Fruit fly (Drosophila melanogaster) whole organism, embryonic: ENCODE results near the gene ph-p.

ENCODE experiments used
- ATbp ChIP-seq: fragments of 200-800 bp; sonication (Bioruptor generic); optimal IDR thresholded peaks from 2 replicates; lab custom pipeline; 2017; ENCODE audit warnings: missing biosample characterization, mild to moderate bottlenecking, missing genetic modification characterization, missing genetic modification reagents
- B-H1 ChIP-seq: fragments of 200-800 bp; sonication (Bioruptor generic); IDR thresholded peaks from 3 replicates; pipeline ENCODE4 v1.3.6; 2022; ENCODE audit warnings: missing biosample characterization, missing genetic modification characterization
- CG10209 ChIP-seq: fragments of 200-800 bp; sonication (Bioruptor generic); optimal IDR thresholded peaks from 3 replicates; lab custom pipeline; 2017; ENCODE audit warnings: missing biosample characterization, mild to moderate bottlenecking, missing genetic modification characterization, missing genetic modification reagents
- CG11456 ChIP-seq: fragments of 200-800 bp; sonication (Bioruptor generic); IDR thresholded peaks from 3 replicates; pipeline ENCODE4 v1.3.6; 2022; ENCODE audit warnings: missing biosample characterization, missing genetic modification characterization
- CG12219 ChIP-seq: fragments of 200-800 bp; sonication (Bioruptor generic); optimal IDR thresholded peaks from 3 replicates; lab custom pipeline; 2018; ENCODE audit warnings: missing biosample characterization, mild to moderate bottlenecking, missing genetic modification characterization
- CG15011 ChIP-seq: fragments of 200-800 bp; sonication (Bioruptor generic); optimal IDR thresholded peaks from 3 replicates; lab custom pipeline; 2018; ENCODE audit warnings: missing biosample characterization, mild to moderate bottlenecking, missing genetic modification characterization
- CG15269 ChIP-seq: fragments of 200-800 bp; sonication (Bioruptor generic); optimal IDR thresholded peaks from 2 replicates; lab custom pipeline; 2018; ENCODE audit warnings: missing biosample characterization, mild to moderate bottlenecking, missing genetic modification characterization, moderate library complexity
- CG16815 ChIP-seq: fragments of 200-800 bp; sonication (Bioruptor generic); optimal IDR thresholded peaks from 3 replicates; lab custom pipeline; 2017; ENCODE audit warnings: missing biosample characterization, mild to moderate bottlenecking, missing genetic modification characterization
- CG17361 ChIP-seq: fragments of 200-800 bp; sonication (Bioruptor generic); IDR thresholded peaks from 3 replicates; pipeline ENCODE4 v1.3.6; 2022; ENCODE audit warnings: missing biosample characterization, missing genetic modification characterization
- CG18599 ChIP-seq: fragments of 200-800 bp; sonication (Bioruptor generic); optimal IDR thresholded peaks from 3 replicates; lab custom pipeline; 2017; ENCODE audit warnings: missing biosample characterization, missing genetic modification characterization, mild to moderate bottlenecking, moderate library complexity, missing genetic modification reagents
- CG2889 ChIP-seq: fragments of 200-800 bp; sonication (Bioruptor generic); IDR thresholded peaks from 3 replicates; pipeline ENCODE4 v1.3.6; 2022; ENCODE audit warnings: missing biosample characterization, missing genetic modification characterization
- CG3838 ChIP-seq: fragments of 200-800 bp; sonication (Bioruptor generic); optimal IDR thresholded peaks from 3 replicates; lab custom pipeline; 2016; ENCODE audit warnings: missing biosample characterization, missing genetic modification characterization
- CG4282 ChIP-seq: fragments of 200-800 bp; sonication (Bioruptor generic); optimal IDR thresholded peaks from 2 replicates; lab custom pipeline; 2016; ENCODE audit warnings: missing biosample characterization, missing genetic modification characterization
- CG4404 ChIP-seq: fragments of 200-800 bp; sonication (Bioruptor generic); IDR thresholded peaks from 2 replicates; pipeline ENCODE4 v1.3.6; 2022; ENCODE audit warnings: missing biosample characterization, missing genetic modification characterization
- CG4424 ChIP-seq: fragments of 200-800 bp; sonication (Bioruptor generic); optimal IDR thresholded peaks from 3 replicates; lab custom pipeline; 2016; ENCODE audit warnings: missing biosample characterization, missing genetic modification characterization
- CG4707 ChIP-seq: fragments of 200-800 bp; sonication (Bioruptor generic); optimal IDR thresholded peaks from 2 replicates; lab custom pipeline; 2018; ENCODE audit warnings: missing biosample characterization, mild to moderate bottlenecking, missing genetic modification characterization, moderate library complexity
- CG6654 ChIP-seq: fragments of 200-800 bp; sonication (Bioruptor generic); optimal IDR thresholded peaks from 2 replicates; lab custom pipeline; 2017; ENCODE audit warnings: missing biosample characterization, mild to moderate bottlenecking, missing genetic modification characterization
- CG7357 ChIP-seq: fragments of 200-800 bp; sonication (Bioruptor generic); IDR thresholded peaks from 3 replicates; pipeline ENCODE4 v1.3.6; 2022; ENCODE audit warnings: missing biosample characterization, missing genetic modification characterization
- CG7745 ChIP-seq: fragments of 200-800 bp; sonication (Bioruptor generic); optimal IDR thresholded peaks from 2 replicates; lab custom pipeline; 2018; ENCODE audit warnings: missing biosample characterization, mild to moderate bottlenecking, missing genetic modification characterization, moderate library complexity
- CG9609 ChIP-seq: fragments of 200-800 bp; sonication (Bioruptor generic); optimal IDR thresholded peaks from 3 replicates; lab custom pipeline; 2016; ENCODE audit warnings: missing biosample characterization, missing genetic modification characterization
- CG9932 ChIP-seq: fragments of 200-800 bp; sonication (Bioruptor generic); IDR thresholded peaks from 2 replicates; pipeline ENCODE4 v1.3.6; 2022; ENCODE audit warnings: missing biosample characterization, missing genetic modification characterization
- CrebB ChIP-seq: fragments of 200-800 bp; sonication (Bioruptor generic); optimal IDR thresholded peaks from 3 replicates; lab custom pipeline; 2018; ENCODE audit warnings: missing biosample characterization, mild to moderate bottlenecking, missing genetic modification characterization
- D ChIP-seq, 2 experiments: fragments of 200-800 bp in 1 of 2; fragments of >200 bp in 1 of 2; sonication (Bioruptor generic) in 1 of 2; optimal IDR thresholded peaks; 2 replicates in 1 of 2; 3 replicates in 1 of 2; lab custom pipeline; 2017; ENCODE audit warnings: mild to moderate bottlenecking in 1 of 2, missing biosample characterization in 1 of 2, missing genetic modification characterization in 1 of 2, missing genetic modification reagents in 1 of 2
- Dbx ChIP-seq: fragments of 200-800 bp; sonication (Bioruptor generic); IDR thresholded peaks from 3 replicates; pipeline ENCODE4 v1.3.6; 2022; ENCODE audit warnings: missing biosample characterization, missing genetic modification characterization
- GATAe ChIP-seq: fragments of 200-800 bp; sonication (Bioruptor generic); conservative IDR thresholded peaks from 2 replicates; pipeline ENCODE4 v1.3.6; 2022; ENCODE audit warnings: missing biosample characterization, missing genetic modification characterization
- Mad ChIP-seq: fragments of 200-800 bp; sonication (Bioruptor generic); optimal IDR thresholded peaks from 2 replicates; lab custom pipeline; 2016; ENCODE audit warnings: missing biosample characterization, missing genetic modification characterization
- NC2α ChIP-seq: fragments of 200-800 bp; sonication (Bioruptor generic); optimal IDR thresholded peaks from 2 replicates; lab custom pipeline; 2016; ENCODE audit warnings: missing biosample characterization, missing genetic modification characterization
- Nf-YB ChIP-seq: fragments of 200-800 bp; sonication (Bioruptor generic); optimal IDR thresholded peaks from 3 replicates; lab custom pipeline; 2019; ENCODE audit warnings: missing biosample characterization, mild to moderate bottlenecking, missing genetic modification characterization, moderate library complexity
- Taf1 ChIP-seq: fragments of 200-800 bp; sonication (Bioruptor generic); IDR thresholded peaks from 2 replicates; pipeline ENCODE4 v1.3.6; 2022; ENCODE audit warnings: missing biosample characterization, missing genetic modification characterization
- al ChIP-seq: fragments of 200-800 bp; sonication (Bioruptor generic); IDR thresholded peaks from 2 replicates; pipeline ENCODE4 v1.3.6; 2022; ENCODE audit warnings: missing biosample characterization, missing genetic modification characterization
- cwo ChIP-seq: fragments of 200-800 bp; sonication (Bioruptor generic); optimal IDR thresholded peaks from 3 replicates; lab custom pipeline; 2017; ENCODE audit warnings: missing biosample characterization, missing genetic modification characterization, mild to moderate bottlenecking, moderate library complexity, missing genetic modification reagents
- da ChIP-seq: fragments of 200-800 bp; sonication (Bioruptor generic); optimal IDR thresholded peaks from 2 replicates; lab custom pipeline; 2016; ENCODE audit warnings: missing biosample characterization, missing genetic modification characterization
- dmrt11E ChIP-seq: fragments of 200-800 bp; sonication (Bioruptor generic); optimal IDR thresholded peaks from 3 replicates; lab custom pipeline; 2018; ENCODE audit warnings: missing biosample characterization, mild to moderate bottlenecking, missing genetic modification characterization, moderate library complexity
- ems ChIP-seq: fragments of 200-800 bp; sonication (Bioruptor generic); optimal IDR thresholded peaks from 3 replicates; lab custom pipeline; 2016; ENCODE audit warnings: missing biosample characterization, missing genetic modification characterization
- gce ChIP-seq: fragments of 200-800 bp; sonication (Bioruptor generic); IDR thresholded peaks from 3 replicates; pipeline ENCODE4 v1.3.6; 2022; ENCODE audit warnings: missing biosample characterization, missing genetic modification characterization
- hkb ChIP-seq, 2 experiments: fragments of 200-800 bp in 1 of 2; fragments of >200 bp in 1 of 2; sonication (Bioruptor generic) in 1 of 2; IDR thresholded peaks in 1 of 2; optimal IDR thresholded peaks in 1 of 2; 2 replicates each; pipeline versions ENCODE4 v1.3.6 to Lab custom; 2017 to 2022; ENCODE audit warnings: missing biosample characterization in 1 of 2, missing genetic modification characterization in 1 of 2
- jumu ChIP-seq: fragments of 200-800 bp; sonication (Bioruptor generic); optimal IDR thresholded peaks from 3 replicates; lab custom pipeline; 2016; ENCODE audit warnings: missing biosample characterization, missing genetic modification characterization
- nom ChIP-seq: fragments of 200-800 bp; sonication (Bioruptor generic); optimal IDR thresholded peaks from 2 replicates; lab custom pipeline; 2017; ENCODE audit warnings: missing biosample characterization, missing genetic modification characterization, mild to moderate bottlenecking, moderate library complexity, missing genetic modification reagents
- odd ChIP-seq: fragments of 200-800 bp; sonication (Bioruptor generic); optimal IDR thresholded peaks from 2 replicates; lab custom pipeline; 2017; ENCODE audit warnings: missing biosample characterization, mild to moderate bottlenecking, missing genetic modification characterization
- pita ChIP-seq: fragments of 200-800 bp; sonication (Bioruptor generic); optimal IDR thresholded peaks from 2 replicates; lab custom pipeline; 2017; ENCODE audit warnings: missing biosample characterization, mild to moderate bottlenecking, missing genetic modification characterization
- sisA ChIP-seq: fragments of 200-800 bp; sonication (Bioruptor generic); IDR thresholded peaks from 2 replicates; pipeline ENCODE4 v1.3.6; 2022; ENCODE audit warnings: missing biosample characterization, missing genetic modification characterization
- sob ChIP-seq: fragments of 200-800 bp; sonication (Bioruptor generic); IDR thresholded peaks from 2 replicates; pipeline ENCODE4 v1.3.6; 2022; ENCODE audit warnings: missing biosample characterization, missing genetic modification characterization
- ssp ChIP-seq: fragments of 200-800 bp; sonication (Bioruptor generic); IDR thresholded peaks from 2 replicates; pipeline ENCODE4 v1.3.6; 2022; ENCODE audit warnings: missing biosample characterization, missing genetic modification characterization
- sug ChIP-seq: fragments of 200-800 bp; optimal IDR thresholded peaks from 2 replicates; lab custom pipeline; 2019; ENCODE audit warnings: missing biosample characterization, mild to moderate bottlenecking, missing genetic modification characterization, moderate library complexity
- tio ChIP-seq: fragments of 200-800 bp; sonication (Bioruptor generic); optimal IDR thresholded peaks from 2 replicates; lab custom pipeline; 2017; ENCODE audit warnings: missing biosample characterization, missing genetic modification characterization, inconsistent platforms
- trem ChIP-seq: fragments of 200-800 bp; optimal IDR thresholded peaks from 3 replicates; lab custom pipeline; 2019; ENCODE audit warnings: missing biosample characterization, mild to moderate bottlenecking, missing genetic modification characterization, moderate library complexity
- vnd ChIP-seq: fragments of 200-800 bp; sonication (Bioruptor generic); IDR thresholded peaks from 3 replicates; pipeline ENCODE4 v1.3.6; 2022; ENCODE audit warnings: missing biosample characterization, missing genetic modification characterization; ENCODE audit not compliant: partially characterized antibody
- wdn ChIP-seq: fragments of 200-800 bp; sonication (Bioruptor generic); IDR thresholded peaks from 2 replicates; pipeline ENCODE4 v1.3.6; 2022; ENCODE audit warnings: missing biosample characterization, missing genetic modification characterization
- zf30C ChIP-seq: fragments of 200-800 bp; sonication (Bioruptor generic); optimal IDR thresholded peaks from 3 replicates; lab custom pipeline; 2018; ENCODE audit warnings: missing biosample characterization, mild to moderate bottlenecking, missing genetic modification characterization

Gene ph-p

dm6 chrX:2094072-2094761 is 44.0 kb downstream of the ph-p start, which contains the start of gene csw (continued):
- TF ChIP-seq D (optimal IDR thresholded peaks at IDR 0.05; lab: Kevin White, UChicago) (no peak), D (GFP tag; optimal IDR thresholded peaks at IDR 0.05; lab: Kevin White, UChicago) (no peak), hkb (optimal IDR thresholded peaks at IDR 0.05; lab: Kevin White, UChicago) (peak; percentile 53), hkb (GFP tag; IDR thresholded peaks at IDR 0.05; lab: Robert Waterston, UW) (no peak), CG4404 (peak; percentile 32; the same call in 1 of the 2 replicates), CG9609 (GFP tag; lab: Kevin White, UChicago) (peak; percentile 65), wdn (GFP tag; lab: Robert Waterston, UW) (no peak), CG4282 (GFP tag; lab: Kevin White, UChicago) (peak; percentile 31), CG16815 (no peak), CG17361 (peak; percentile 31; the same call in 1 of the 3 replicates), GATAe (GFP tag; lab: Robert Waterston, UW) (no peak), ssp (GFP tag; lab: Robert Waterston, UW) (peak; percentile 19; the same call in 1 of the 2 replicates), jumu (GFP tag; lab: Kevin White, UChicago) (peak; percentile 42), B-H1 (no peak), sug (tag; lab: Kevin White, UChicago) (peak; percentile 2), tio (GFP tag; lab: Kevin White, UChicago) (no peak), CG2889 (GFP tag; lab: Robert Waterston, UW) (no peak), sisA (GFP tag; lab: Robert Waterston, UW) (peak; percentile 27; the same call in 1 of the 2 replicates), zf30C (GFP tag; lab: Kevin White, UChicago) (no peak), ATbp (no peak), Taf1 (GFP tag; lab: Robert Waterston, UW) (no peak), CG15269 (peak; percentile 5), odd (GFP tag; lab: Kevin White, UChicago) (no peak), CG11456 (0 out of 3 replicates have a peak, but pooled peaks have one; percentile 21), CG3838 (GFP tag; lab: Kevin White, UChicago) (no peak), al (GFP tag; lab: Robert Waterston, UW) (no peak), nom (GFP tag; lab: Kevin White, UChicago) (peak; percentile 99), CG6654 (GFP tag; lab: Kevin White, UChicago) (no peak), ems (GFP tag; lab: Kevin White, UChicago) (peak; percentile 34), CG9932 (GFP tag; lab: Robert Waterston, UW) (peak; percentile 75), trem (tag; lab: Kevin White, UChicago) (peak; percentile 41), Nf-YB (GFP tag; lab: Kevin White, UChicago) (peak; percentile 23), dmrt11E (no peak), CG7745 (tag; lab: Kevin White, UChicago) (no peak), NC2α (GFP tag; lab: Kevin White, UChicago) (no peak), CG15011 (no peak), CG7357 (GFP tag; lab: Robert Waterston, UW) (no peak), CG18599 (GFP tag; lab: Kevin White, UChicago) (peak; percentile 31), CG4707 (GFP tag; lab: Kevin White, UChicago) (no peak), cwo (GFP tag; lab: Kevin White, UChicago) (no peak), CG4424 (GFP tag; lab: Kevin White, UChicago) (peak; percentile 3), sob (peak; percentile 71; the same call in 1 of the 2 replicates), CG10209 (GFP tag; lab: Kevin White, UChicago) (no peak), pita (GFP tag; lab: Kevin White, UChicago) (peak; percentile 93), Mad (GFP tag; lab: Kevin White, UChicago) (peak; percentile 12), Dbx (GFP tag; lab: Robert Waterston, UW) (peak; percentile 53; the same call in 2 of the 3 replicates), da (GFP tag; lab: Kevin White, UChicago) (no peak), gce (GFP tag; lab: Robert Waterston, UW) (no peak), CG12219 (GFP tag; lab: Kevin White, UChicago) (no peak), CrebB (no peak), vnd (GFP tag; lab: Robert Waterston, UW) (no peak)
